Fruit fly (Drosophila melanogaster) whole organism, prepupa: ENCODE results near the gene shop.

Source experiments
- Blimp-1 ChIP-seq: fragments of 200-800 bp; sonication (Bioruptor generic); optimal IDR thresholded peaks from 3 replicates; lab custom pipeline; 2017; ENCODE audit warnings: missing biosample characterization, missing genetic modification characterization, mild to moderate bottlenecking, moderate library complexity, missing genetic modification reagents
- CG10631 ChIP-seq: fragments of 200-800 bp; sonication (Bioruptor generic); optimal IDR thresholded peaks from 2 replicates; lab custom pipeline; 2016; ENCODE audit warnings: missing biosample characterization, missing genetic modification characterization
- CG10669 ChIP-seq: fragments of 200-800 bp; sonication (Bioruptor generic); optimal IDR thresholded peaks from 3 replicates; lab custom pipeline; 2018; ENCODE audit warnings: missing biosample characterization, mild to moderate bottlenecking, missing genetic modification characterization, moderate library complexity
- CG11294 ChIP-seq: fragments of 200-800 bp; sonication (Bioruptor generic); IDR thresholded peaks from 2 replicates; pipeline ENCODE4 v1.3.6; 2022; ENCODE audit warnings: missing biosample characterization, missing genetic modification characterization
- CG15336 ChIP-seq: fragments of 200-800 bp; sonication (Bioruptor generic); IDR thresholded peaks from 2 replicates; pipeline ENCODE4 v1.3.6; 2022; ENCODE audit warnings: missing biosample characterization, missing genetic modification characterization
- CG1621 ChIP-seq: fragments of 200-800 bp; sonication (Bioruptor generic); optimal IDR thresholded peaks from 3 replicates; lab custom pipeline; 2018; ENCODE audit warnings: missing biosample characterization, mild to moderate bottlenecking, missing genetic modification characterization
- CG16779 ChIP-seq: fragments of 200-800 bp; sonication (Bioruptor generic); optimal IDR thresholded peaks from 3 replicates; lab custom pipeline; 2017; ENCODE audit warnings: missing biosample characterization, mild to moderate bottlenecking, missing genetic modification characterization
- CG3032 ChIP-seq: fragments of 200-800 bp; optimal IDR thresholded peaks from 2 replicates; lab custom pipeline; 2019; ENCODE audit warnings: missing biosample characterization, mild to moderate bottlenecking, missing genetic modification characterization, moderate library complexity
- CG32006 ChIP-seq: fragments of 200-800 bp; sonication (Bioruptor generic); optimal IDR thresholded peaks from 3 replicates; lab custom pipeline; 2017; ENCODE audit warnings: missing biosample characterization, mild to moderate bottlenecking, missing genetic modification characterization
- CG3919 ChIP-seq: fragments of 200-800 bp; sonication (Bioruptor generic); optimal IDR thresholded peaks from 3 replicates; lab custom pipeline; 2016; ENCODE audit warnings: missing biosample characterization, missing genetic modification characterization
- CG4318 ChIP-seq: fragments of 200-800 bp; sonication (Bioruptor generic); optimal IDR thresholded peaks from 3 replicates; lab custom pipeline; 2017; ENCODE audit warnings: missing biosample characterization, mild to moderate bottlenecking, missing genetic modification characterization
- CG6163 ChIP-seq: fragments of 200-800 bp; sonication (Bioruptor generic); IDR thresholded peaks from 3 replicates; pipeline ENCODE4 v1.3.6; 2022; ENCODE audit warnings: missing biosample characterization, missing genetic modification characterization
- CG6276 ChIP-seq: fragments of 200-800 bp; sonication (Bioruptor generic); optimal IDR thresholded peaks from 2 replicates; lab custom pipeline; 2017; ENCODE audit warnings: missing biosample characterization, mild to moderate bottlenecking, missing genetic modification characterization
- CG6792 ChIP-seq: fragments of 200-800 bp; sonication (Bioruptor generic); optimal IDR thresholded peaks from 3 replicates; lab custom pipeline; 2016; ENCODE audit warnings: missing biosample characterization, missing genetic modification characterization
- CG6808 ChIP-seq: fragments of 200-800 bp; sonication (Bioruptor generic); optimal IDR thresholded peaks from 3 replicates; lab custom pipeline; 2017; ENCODE audit warnings: missing biosample characterization, missing genetic modification characterization, mild to moderate bottlenecking, moderate library complexity, missing genetic modification reagents
- CG6854 ChIP-seq: fragments of 200-800 bp; sonication (Bioruptor generic); optimal IDR thresholded peaks from 2 replicates; lab custom pipeline; 2017; ENCODE audit warnings: missing biosample characterization, mild to moderate bottlenecking, missing genetic modification characterization
- CG7368 ChIP-seq: fragments of 200-800 bp; sonication (Bioruptor generic); optimal IDR thresholded peaks from 3 replicates; lab custom pipeline; 2016; ENCODE audit warnings: missing biosample characterization, missing genetic modification characterization
- CG8119 ChIP-seq: fragments of 200-800 bp; sonication (Bioruptor generic); IDR thresholded peaks from 3 replicates; pipeline ENCODE4 v1.3.6; 2022; ENCODE audit warnings: missing biosample characterization, missing genetic modification characterization
- CG8319 ChIP-seq: fragments of 200-800 bp; sonication (Bioruptor generic); optimal IDR thresholded peaks from 3 replicates; lab custom pipeline; 2016; ENCODE audit warnings: missing biosample characterization, missing genetic modification characterization
- CG8632 ChIP-seq: fragments of 200-800 bp; sonication (Bioruptor generic); optimal IDR thresholded peaks from 3 replicates; lab custom pipeline; 2016; ENCODE audit warnings: missing biosample characterization, missing genetic modification characterization
- Eip75B ChIP-seq: fragments of 200-800 bp; sonication (Bioruptor generic); optimal IDR thresholded peaks from 3 replicates; lab custom pipeline; 2016; ENCODE audit warnings: missing biosample characterization, missing genetic modification characterization
- Eip78C ChIP-seq: fragments of 200-800 bp; sonication (Bioruptor generic); peaks from one replicate; lab custom pipeline; 2016; ENCODE audit warnings: missing biosample characterization, missing genetic modification characterization
- Eip93F ChIP-seq: fragments of 200-800 bp; sonication (Bioruptor generic); optimal IDR thresholded peaks from 2 replicates; lab custom pipeline; 2016; ENCODE audit warnings: missing biosample characterization, mild to moderate bottlenecking, missing genetic modification characterization
- Ets21C ChIP-seq: fragments of 200-800 bp; sonication (Bioruptor generic); optimal IDR thresholded peaks from 3 replicates; lab custom pipeline; 2016; ENCODE audit warnings: missing biosample characterization, missing genetic modification characterization
- Ets96B ChIP-seq: fragments of 200-800 bp; optimal IDR thresholded peaks from 2 replicates; lab custom pipeline; 2019; ENCODE audit warnings: missing biosample characterization, mild to moderate bottlenecking, missing genetic modification characterization, moderate library complexity
- Gug ChIP-seq: fragments of 200-800 bp; sonication (Bioruptor generic); IDR thresholded peaks from 2 replicates; pipeline ENCODE4 v1.3.6; 2022; ENCODE audit warnings: missing biosample characterization, missing genetic modification characterization
- Smox ChIP-seq: fragments of 200-800 bp; sonication (Bioruptor generic); optimal IDR thresholded peaks from 3 replicates; lab custom pipeline; 2016; ENCODE audit warnings: missing biosample characterization, missing genetic modification characterization
- Sox102F ChIP-seq: fragments of 200-800 bp; sonication (Bioruptor generic); optimal IDR thresholded peaks from 2 replicates; lab custom pipeline; 2016; ENCODE audit warnings: missing biosample characterization, mild to moderate bottlenecking, missing genetic modification characterization
- Sox14 ChIP-seq: fragments of 200-800 bp; sonication (Bioruptor generic); optimal IDR thresholded peaks from 3 replicates; lab custom pipeline; 2016; ENCODE audit warnings: missing biosample characterization, missing genetic modification characterization
- achi ChIP-seq: fragments of 200-800 bp; sonication (Bioruptor generic); optimal IDR thresholded peaks from 3 replicates; lab custom pipeline; 2016; ENCODE audit warnings: missing biosample characterization, missing genetic modification characterization
- acj6 ChIP-seq: fragments of 200-800 bp; sonication (Bioruptor generic); optimal IDR thresholded peaks from 3 replicates; lab custom pipeline; 2016; ENCODE audit warnings: missing biosample characterization, missing genetic modification characterization
- dac ChIP-seq: fragments of 200-800 bp; sonication (Bioruptor generic); optimal IDR thresholded peaks from 2 replicates; lab custom pipeline; 2017; ENCODE audit warnings: missing biosample characterization, mild to moderate bottlenecking, missing genetic modification characterization
- eg ChIP-seq: fragments of 200-800 bp; sonication (Bioruptor generic); IDR thresholded peaks from 3 replicates; pipeline ENCODE4 v1.3.6; 2022; ENCODE audit warnings: missing biosample characterization, missing genetic modification characterization
- esn ChIP-seq: fragments of 200-800 bp; sonication (Bioruptor generic); optimal IDR thresholded peaks from 2 replicates; lab custom pipeline; 2016; ENCODE audit warnings: missing biosample characterization, mild to moderate bottlenecking, missing genetic modification characterization, moderate library complexity
- fd59A ChIP-seq: fragments of 200-800 bp; sonication (Bioruptor generic); optimal IDR thresholded peaks from 2 replicates; lab custom pipeline; 2017; ENCODE audit warnings: missing biosample characterization, mild to moderate bottlenecking, missing genetic modification characterization, missing genetic modification reagents
- fkh ChIP-seq: fragments of 200-800 bp; sonication (Bioruptor generic); optimal IDR thresholded peaks from 3 replicates; lab custom pipeline; 2017; ENCODE audit warnings: missing biosample characterization, mild to moderate bottlenecking, missing genetic modification characterization, moderate library complexity
- lz ChIP-seq: fragments of 200-800 bp; sonication (Bioruptor generic); optimal IDR thresholded peaks from 3 replicates; lab custom pipeline; 2016; ENCODE audit warnings: missing biosample characterization, missing genetic modification characterization
- net ChIP-seq: fragments of 200-800 bp; sonication (Bioruptor generic); optimal IDR thresholded peaks from 3 replicates; lab custom pipeline; 2016; ENCODE audit warnings: missing biosample characterization, missing genetic modification characterization
- pdm3 ChIP-seq: fragments of 200-800 bp; sonication (Bioruptor generic); optimal IDR thresholded peaks from 3 replicates; lab custom pipeline; 2016; ENCODE audit warnings: missing biosample characterization, missing genetic modification characterization
- salr ChIP-seq, 2 experiments: fragments of 200-800 bp; sonication (Bioruptor generic); optimal IDR thresholded peaks; 3 replicates each; lab custom pipeline; 2016 to 2018; ENCODE audit warnings: missing biosample characterization in 2 of 2, missing genetic modification characterization in 2 of 2, mild to moderate bottlenecking in 1 of 2
- spab ChIP-seq: fragments of 200-800 bp; sonication (Bioruptor generic); optimal IDR thresholded peaks from 2 replicates; lab custom pipeline; 2017; ENCODE audit warnings: missing biosample characterization, mild to moderate bottlenecking, missing genetic modification characterization, missing genetic modification reagents
- ss ChIP-seq, 2 experiments: fragments of 200-800 bp; sonication (Bioruptor generic); optimal IDR thresholded peaks; 2 replicates in 1 of 2; 3 replicates in 1 of 2; lab custom pipeline; 2017 to 2018; ENCODE audit warnings: mild to moderate bottlenecking in 2 of 2, missing biosample characterization in 2 of 2, missing genetic modification characterization in 2 of 2, moderate library complexity in 1 of 2
- topi ChIP-seq: fragments of 200-800 bp; sonication (Bioruptor generic); optimal IDR thresholded peaks from 3 replicates; lab custom pipeline; 2016; ENCODE audit warnings: missing biosample characterization, missing genetic modification characterization
- vri ChIP-seq: fragments of 200-800 bp; sonication (Bioruptor generic); optimal IDR thresholded peaks from 3 replicates; lab custom pipeline; 2016; ENCODE audit warnings: missing biosample characterization, mild to moderate bottlenecking, missing genetic modification characterization

The shop gene

dm6 chrX:18806365-18806764, 42.0 kb downstream of the shop start, which contains the start of gene CG7058:
TSS of gene CG7058 (plus strand) at chrX:18806694.
- TF ChIP-seq CG8632 (GFP tag; lab: Kevin White, UChicago), result no peak
- no peak for TF ChIP-seq Smox
- no peak for TF ChIP-seq Eip93F
- TF ChIP-seq, all 60 proteins: peak for 0

- TF ChIP-seq CG4318 (GFP tag; lab: Kevin White, UChicago) (no peak), lz (no peak), Sox14 (GFP tag; lab: Kevin White, UChicago) (no peak), spab (GFP tag; lab: Kevin White, UChicago) (no peak), esn (GFP tag; lab: Kevin White, UChicago) (no peak), CG8319 (GFP tag; lab: Kevin White, UChicago) (no peak), vri (GFP tag; lab: Kevin White, UChicago) (no peak), Sox102F (no peak), CG7368 (GFP tag; lab: Kevin White, UChicago) (no peak), eg (no peak), CG16779 (tag; lab: Kevin White, UChicago) (no peak), CG6854 (GFP tag; lab: Kevin White, UChicago) (no peak), dac (GFP tag; lab: Kevin White, UChicago) (no peak), CG11294 (no peak)
Observed at dm6 chrX:18805036-18805435, 43.3 kb downstream of the shop start.

dm6 chrX:18801293-18801692, 47.1 kb downstream of the shop start:
- peak in 1 of 2 experiments; percentile 39 for TF ChIP-seq ss (GFP tag; optimal IDR thresholded peaks at IDR 0.05; lab: Kevin White, UChicago)
- TF ChIP-seq CG3919, result no peak
- no peak for TF ChIP-seq salr (GFP tag; optimal IDR thresholded peaks at IDR 0.05; lab: Kevin White, UChicago)

- TF ChIP-seq CG6792 (GFP tag; lab: Kevin White, UChicago), result no peak
- peak; percentile 49 for TF ChIP-seq CG3919
- peak; percentile 76 for TF ChIP-seq Eip78C
- TF ChIP-seq CG10631 (GFP tag; lab: Kevin White, UChicago), result peak; percentile 67
- no peak for TF ChIP-seq CG8632 (GFP tag; lab: Kevin White, UChicago)
- TF ChIP-seq Sox14 (GFP tag; lab: Kevin White, UChicago), result peak; percentile 56
- TF ChIP-seq spab (GFP tag; lab: Kevin White, UChicago), result peak; percentile 42
- no peak for TF ChIP-seq Ets21C (GFP tag; lab: Kevin White, UChicago)
- TF ChIP-seq CG6808 (GFP tag; lab: Kevin White, UChicago), result peak; percentile 46
- TF ChIP-seq vri (GFP tag; lab: Kevin White, UChicago), result no peak
- no peak for TF ChIP-seq dac (GFP tag; lab: Kevin White, UChicago)
- TF ChIP-seq CG1621, result peak; percentile 11
- TF ChIP-seq CG7368 (GFP tag; lab: Kevin White, UChicago), result no peak
- TF ChIP-seq achi (GFP tag; lab: Kevin White, UChicago), result peak; percentile 51
- TF ChIP-seq lz, result no peak
- TF ChIP-seq pdm3, result peak; percentile 37
- TF ChIP-seq CG32006 (GFP tag; lab: Kevin White, UChicago), result peak; percentile 60
- no peak for TF ChIP-seq Blimp-1
- TF ChIP-seq Ets96B (tag; lab: Kevin White, UChicago), result peak; percentile 49
- peak; percentile 38 for TF ChIP-seq CG10669 (GFP tag; lab: Kevin White, UChicago)
- TF ChIP-seq CG3032 (tag; lab: Kevin White, UChicago), result peak; percentile 63
- peak; percentile 42 for TF ChIP-seq fd59A (GFP tag; lab: Kevin White, UChicago)
- TF ChIP-seq topi (GFP tag; lab: Kevin White, UChicago), result no peak
- peak; percentile 60 for TF ChIP-seq CG15336 (GFP tag; lab: Robert Waterston, UW)
- TF ChIP-seq CG8119 (GFP tag; lab: Robert Waterston, UW), result peak; percentile 65
- TF ChIP-seq CG8319 (GFP tag; lab: Kevin White, UChicago), result no peak
- TF ChIP-seq net (GFP tag; lab: Kevin White, UChicago), result peak; percentile 20
- TF ChIP-seq acj6 (GFP tag; lab: Kevin White, UChicago), result peak; percentile 28
- TF ChIP-seq CG6276 (GFP tag; lab: Kevin White, UChicago), result peak; percentile 34
- 0 out of 3 replicates have a peak, but pooled peaks have one; percentile 17 for TF ChIP-seq eg
- no peak for TF ChIP-seq fkh (GFP tag; lab: Kevin White, UChicago)
- 0 out of 2 replicates have a peak, but pooled peaks have one; percentile 21 for TF ChIP-seq Gug (GFP tag; lab: Robert Waterston, UW)
- TF ChIP-seq Eip75B, result peak; percentile 51
- no peak for TF ChIP-seq CG4318 (GFP tag; lab: Kevin White, UChicago)
- peak; percentile 30; the same call in 1 of the 3 replicates for TF ChIP-seq CG6163 (GFP tag; lab: Robert Waterston, UW)
Observed at dm6 chrX:18800167-18800566, 48.2 kb downstream of the shop start.
